Fruit fly (Drosophila melanogaster) whole organism, embryonic: Measurements from ENCODE around the gene CG3841.
A peak's percentile ranks its signal among the peaks of the same experiment; 100 is the strongest.

Experiments used
- CG10959 ChIP-seq: fragments of 200-800 bp; sonication (Bioruptor generic); IDR thresholded peaks from 2 replicates; pipeline ENCODE4 v1.3.6; 2022; ENCODE audit warnings: missing biosample characterization, missing genetic modification characterization
- CG11093 ChIP-seq: fragments of 200-800 bp; sonication (Bioruptor generic); IDR thresholded peaks from 3 replicates; pipeline ENCODE4 v1.3.6; 2022; ENCODE audit warnings: missing biosample characterization, missing genetic modification characterization
- CG12071 ChIP-seq: fragments of 200-800 bp; sonication (Bioruptor generic); optimal IDR thresholded peaks from 3 replicates; lab custom pipeline; 2018; ENCODE audit warnings: missing biosample characterization, mild to moderate bottlenecking, missing genetic modification characterization
- CG12659 ChIP-seq: fragments of 200-800 bp; sonication (Bioruptor generic); optimal IDR thresholded peaks from 3 replicates; lab custom pipeline; 2017; ENCODE audit warnings: mild to moderate bottlenecking, missing biosample characterization, missing genetic modification reagents, missing genetic modification characterization
- CG14050 ChIP-seq: fragments of 200-800 bp; sonication (Bioruptor generic); IDR thresholded peaks from 3 replicates; pipeline ENCODE4 v1.3.6; 2022; ENCODE audit warnings: missing biosample characterization, missing genetic modification characterization
- CG14667 ChIP-seq: fragments of 200-800 bp; sonication (Bioruptor generic); IDR thresholded peaks from 2 replicates; pipeline ENCODE4 v1.3.6; 2022; ENCODE audit warnings: missing biosample characterization, missing genetic modification characterization
- CG14710 ChIP-seq: fragments of 200-800 bp; sonication (Bioruptor generic); optimal IDR thresholded peaks from 3 replicates; lab custom pipeline; 2019; ENCODE audit warnings: missing biosample characterization, mild to moderate bottlenecking, missing genetic modification characterization, moderate library complexity
- CG14860 ChIP-seq: fragments of 200-800 bp; sonication (Bioruptor generic); IDR thresholded peaks from 3 replicates; pipeline ENCODE4 v1.3.6; 2022; ENCODE audit warnings: missing biosample characterization, missing genetic modification characterization; ENCODE audit not compliant: partially characterized antibody
- CG1529 ChIP-seq: fragments of 200-800 bp; sonication (Bioruptor generic); optimal IDR thresholded peaks from 3 replicates; lab custom pipeline; 2018; ENCODE audit warnings: missing biosample characterization, missing genetic modification characterization
- CG1647 ChIP-seq: fragments of 200-800 bp; sonication (Bioruptor generic); optimal IDR thresholded peaks from 3 replicates; lab custom pipeline; 2016; ENCODE audit warnings: missing biosample characterization, missing genetic modification characterization
- CG1832 ChIP-seq: fragments of 200-800 bp; sonication (Bioruptor generic); optimal IDR thresholded peaks from 2 replicates; lab custom pipeline; 2017; ENCODE audit warnings: missing biosample characterization, mild to moderate bottlenecking, missing genetic modification characterization, inconsistent platforms
- CG30020 ChIP-seq: fragments of 200-800 bp; optimal IDR thresholded peaks from 2 replicates; lab custom pipeline; 2019; ENCODE audit warnings: missing biosample characterization, mild to moderate bottlenecking, missing genetic modification characterization, moderate library complexity
- CG4282 ChIP-seq: fragments of 200-800 bp; sonication (Bioruptor generic); optimal IDR thresholded peaks from 2 replicates; lab custom pipeline; 2016; ENCODE audit warnings: missing biosample characterization, missing genetic modification characterization
- CG4360 ChIP-seq: fragments of 200-800 bp; sonication (Bioruptor generic); IDR thresholded peaks from 2 replicates; pipeline ENCODE4 v1.3.6; 2022; ENCODE audit warnings: missing biosample characterization, missing genetic modification characterization
- CG4424 ChIP-seq: fragments of 200-800 bp; sonication (Bioruptor generic); optimal IDR thresholded peaks from 3 replicates; lab custom pipeline; 2016; ENCODE audit warnings: missing biosample characterization, missing genetic modification characterization
- CG4707 ChIP-seq: fragments of 200-800 bp; sonication (Bioruptor generic); optimal IDR thresholded peaks from 2 replicates; lab custom pipeline; 2018; ENCODE audit warnings: missing biosample characterization, mild to moderate bottlenecking, missing genetic modification characterization, moderate library complexity
- CG7786 ChIP-seq: fragments of 200-800 bp; sonication (Bioruptor generic); optimal IDR thresholded peaks from 2 replicates; lab custom pipeline; 2016; ENCODE audit warnings: missing biosample characterization, missing genetic modification characterization
- CG7839 ChIP-seq: fragments of 200-800 bp; sonication (Bioruptor generic); optimal IDR thresholded peaks from 3 replicates; lab custom pipeline; 2018; ENCODE audit warnings: missing biosample characterization, mild to moderate bottlenecking, missing genetic modification characterization, moderate library complexity
- CG8765 ChIP-seq: fragments of 200-800 bp; sonication (Bioruptor generic); IDR thresholded peaks from 2 replicates; pipeline ENCODE4 v1.3.6; 2022; ENCODE audit warnings: missing biosample characterization, missing genetic modification characterization
- Chrac-16 ChIP-seq: fragments of 200-800 bp; sonication (Bioruptor generic); optimal IDR thresholded peaks from 3 replicates; lab custom pipeline; 2016; ENCODE audit warnings: missing biosample characterization, missing genetic modification characterization
- CrebB ChIP-seq: fragments of 200-800 bp; sonication (Bioruptor generic); optimal IDR thresholded peaks from 3 replicates; lab custom pipeline; 2018; ENCODE audit warnings: missing biosample characterization, mild to moderate bottlenecking, missing genetic modification characterization
- Dek ChIP-seq: fragments of 200-800 bp; sonication (Bioruptor generic); optimal IDR thresholded peaks from 3 replicates; lab custom pipeline; 2019; ENCODE audit warnings: missing biosample characterization, mild to moderate bottlenecking, missing genetic modification characterization, moderate library complexity
- Dp ChIP-seq: fragments of 200-800 bp; sonication (Bioruptor generic); optimal IDR thresholded peaks from 2 replicates; lab custom pipeline; 2018; ENCODE audit warnings: missing biosample characterization, mild to moderate bottlenecking, missing genetic modification characterization, moderate library complexity
- ERR ChIP-seq: fragments of 200-800 bp; sonication (Bioruptor generic); optimal IDR thresholded peaks from 2 replicates; lab custom pipeline; 2016; ENCODE audit warnings: missing biosample characterization, missing genetic modification characterization
- Fer1 ChIP-seq: fragments of 200-800 bp; sonication (Bioruptor generic); optimal IDR thresholded peaks from 2 replicates; lab custom pipeline; 2017; ENCODE audit warnings: missing biosample characterization, mild to moderate bottlenecking, missing genetic modification characterization
- Pdp1 ChIP-seq, 2 experiments: fragments of 200-800 bp; sonication (Bioruptor generic); optimal IDR thresholded peaks; 3 replicates each; lab custom pipeline; 2016; ENCODE audit warnings: missing biosample characterization in 2 of 2, missing genetic modification characterization in 2 of 2, mild to moderate bottlenecking in 1 of 2, moderate library complexity in 1 of 2
- Scr ChIP-seq: fragments of 200-800 bp; sonication (Bioruptor generic); IDR thresholded peaks from 2 replicates; pipeline ENCODE4 v1.3.6; 2022; ENCODE audit warnings: missing biosample characterization, missing genetic modification characterization; ENCODE audit not compliant: partially characterized antibody
- ato ChIP-seq: fragments of 200-800 bp; sonication (Bioruptor generic); IDR thresholded peaks from 2 replicates; pipeline ENCODE4 v1.3.6; 2022; ENCODE audit warnings: missing biosample characterization, missing genetic modification characterization; ENCODE audit not compliant: partially characterized antibody
- chif ChIP-seq, 2 experiments: fragments of 200-800 bp; sonication (Bioruptor generic); optimal IDR thresholded peaks; 3 replicates each; lab custom pipeline; 2016; ENCODE audit warnings: missing biosample characterization in 2 of 2, missing genetic modification characterization in 2 of 2
- danr ChIP-seq: fragments of 200-800 bp; sonication (Bioruptor generic); IDR thresholded peaks from 2 replicates; pipeline ENCODE4 v1.3.6; 2022; ENCODE audit warnings: missing biosample characterization, missing genetic modification characterization
- fru ChIP-seq: fragments of >200 bp; optimal IDR thresholded peaks from 2 replicates; lab custom pipeline; 2017
- gcm ChIP-seq: fragments of 200-800 bp; sonication (Bioruptor generic); optimal IDR thresholded peaks from 2 replicates; lab custom pipeline; 2019; ENCODE audit warnings: missing biosample characterization, mild to moderate bottlenecking, missing genetic modification characterization, moderate library complexity
- grau ChIP-seq: fragments of 200-800 bp; optimal IDR thresholded peaks from 3 replicates; lab custom pipeline; 2019; ENCODE audit warnings: missing biosample characterization, mild to moderate bottlenecking, missing genetic modification characterization, moderate library complexity
- jigr1 ChIP-seq: fragments of 200-800 bp; sonication (Bioruptor generic); IDR thresholded peaks from 3 replicates; pipeline ENCODE4 v1.3.6; 2022; ENCODE audit warnings: missing biosample characterization, missing genetic modification characterization
- jumu ChIP-seq: fragments of 200-800 bp; sonication (Bioruptor generic); optimal IDR thresholded peaks from 3 replicates; lab custom pipeline; 2016; ENCODE audit warnings: missing biosample characterization, missing genetic modification characterization
- p53 ChIP-seq: fragments of 200-800 bp; sonication (Bioruptor generic); optimal IDR thresholded peaks from 2 replicates; lab custom pipeline; 2016; ENCODE audit warnings: missing biosample characterization, missing genetic modification characterization
- pfk ChIP-seq: fragments of 200-800 bp; sonication (Bioruptor generic); optimal IDR thresholded peaks from 2 replicates; lab custom pipeline; 2018; ENCODE audit warnings: missing biosample characterization, mild to moderate bottlenecking, missing genetic modification characterization, moderate library complexity
- pnt ChIP-seq: fragments of 200-800 bp; sonication (Bioruptor generic); optimal IDR thresholded peaks from 3 replicates; lab custom pipeline; 2016; ENCODE audit warnings: missing biosample characterization, missing genetic modification characterization
- prd ChIP-seq, 3 experiments: fragments of >200 bp in 2 of 3; fragments of 200-800 bp in 1 of 3; sonication (Bioruptor generic) in 1 of 3; optimal IDR thresholded peaks in 2 of 3; IDR thresholded peaks in 1 of 3; 2 replicates in 2 of 3; 3 replicates in 1 of 3; pipeline versions ENCODE4 v1.3.6 to Lab custom; 2017 to 2022; ENCODE audit warnings: missing biosample characterization in 1 of 3, missing genetic modification characterization in 1 of 3
- psq ChIP-seq: fragments of 200-800 bp; sonication (Bioruptor generic); optimal IDR thresholded peaks from 2 replicates; lab custom pipeline; 2017; ENCODE audit warnings: missing biosample characterization, missing genetic modification characterization
- slp2 ChIP-seq: fragments of 200-800 bp; sonication (Bioruptor generic); optimal IDR thresholded peaks from 2 replicates; lab custom pipeline; 2016; ENCODE audit warnings: missing biosample characterization, missing genetic modification characterization
- sqz ChIP-seq: fragments of 200-800 bp; sonication (Bioruptor generic); optimal IDR thresholded peaks from 3 replicates; lab custom pipeline; 2018; ENCODE audit warnings: missing biosample characterization, mild to moderate bottlenecking, missing genetic modification characterization
- ssp ChIP-seq: fragments of 200-800 bp; sonication (Bioruptor generic); IDR thresholded peaks from 2 replicates; pipeline ENCODE4 v1.3.6; 2022; ENCODE audit warnings: missing biosample characterization, missing genetic modification characterization
- stwl ChIP-seq: fragments of 200-800 bp; sonication (Bioruptor generic); optimal IDR thresholded peaks from 3 replicates; lab custom pipeline; 2018; ENCODE audit warnings: missing biosample characterization, mild to moderate bottlenecking, missing genetic modification characterization, moderate library complexity
- tll ChIP-seq, 2 experiments: fragments of 200-800 bp in 1 of 2; fragments of >200 bp in 1 of 2; sonication (Bioruptor generic) in 1 of 2; optimal IDR thresholded peaks; 2 replicates each; lab custom pipeline; 2017 to 2019; ENCODE audit warnings: missing biosample characterization in 2 of 2, missing genetic modification characterization in 2 of 2, mild to moderate bottlenecking in 1 of 2, moderate library complexity in 1 of 2

Gene CG3841

dm6 chr2L:9568360-9569088 is 20.8 kb upstream of the CG3841 start, which contains the start of gene brwl (continued):
- peak; percentile 61; the same call in 1 of the 2 replicates for TF ChIP-seq ato (GFP tag; lab: Robert Waterston, UW)
- peak; percentile 90 for TF ChIP-seq CG4707 (GFP tag; lab: Kevin White, UChicago)
- TF ChIP-seq Chrac-16, result peak; percentile 99
- TF ChIP-seq chif (GFP tag; optimal IDR thresholded peaks at IDR 0.05; lab: Kevin White, UChicago), result peak; percentile 99
- TF ChIP-seq CG4424, result peak; percentile 99
- TF ChIP-seq tll (GFP tag; optimal IDR thresholded peaks at IDR 0.05; lab: Kevin White, UChicago), result peak; percentile 52 to 89
- TF ChIP-seq p53, result peak; percentile 92
- TF ChIP-seq CG1647 (GFP tag; lab: Kevin White, UChicago), result peak; percentile 97
- TF ChIP-seq CG12659 (GFP tag; lab: Kevin White, UChicago), result peak; percentile 99
- peak; percentile 98 to 99 for TF ChIP-seq Pdp1 (GFP tag; optimal IDR thresholded peaks at IDR 0.05; lab: Kevin White, UChicago)
- peak; percentile 98 for TF ChIP-seq CG14667 (GFP tag; lab: Robert Waterston, UW)
- peak; percentile 99 for TF ChIP-seq danr
- peak; percentile 98 for TF ChIP-seq Dek (tag; lab: Kevin White, UChicago)
- peak; percentile 98 for TF ChIP-seq slp2
- peak; percentile 98 for TF ChIP-seq pnt (GFP tag; lab: Kevin White, UChicago)
- peak; percentile 98 for TF ChIP-seq CG1529 (GFP tag; lab: Kevin White, UChicago)
- TF ChIP-seq CG8765, result peak; percentile 92
- TF ChIP-seq Fer1 (GFP tag; lab: Kevin White, UChicago), result peak; percentile 99
- peak; percentile 98 for TF ChIP-seq sqz (GFP tag; lab: Kevin White, UChicago)
- peak; percentile 94 for TF ChIP-seq ssp (GFP tag; lab: Robert Waterston, UW)
- peak; percentile 98 for TF ChIP-seq grau (tag; lab: Kevin White, UChicago)

dm6 chr2L:9569131-9569530 is 20.1 kb upstream of the CG3841 start:
- TF ChIP-seq stwl (tag; lab: Kevin White, UChicago) (no peak), CG4360 (GFP tag; lab: Robert Waterston, UW) (peak; percentile 92)

dm6 chr2L:9569588-9570434 is 19.5 kb upstream of the CG3841 start:
- no peak for TF ChIP-seq CG1832 (GFP tag; lab: Kevin White, UChicago)
- peak; percentile 68 for TF ChIP-seq CG10959 (GFP tag; lab: Robert Waterston, UW)
- TF ChIP-seq CG7839 (tag; lab: Kevin White, UChicago), result peak; percentile 98
- TF ChIP-seq jumu (GFP tag; lab: Kevin White, UChicago), result peak; percentile 74
- peak; percentile 79 for TF ChIP-seq CG14050 (GFP tag; lab: Robert Waterston, UW)
- TF ChIP-seq CG12071 (GFP tag; lab: Kevin White, UChicago), result peak; percentile 82
- no peak for TF ChIP-seq ERR
- peak; percentile 86; the same call in 2 of the 3 replicates for TF ChIP-seq jigr1
- TF ChIP-seq Dp (GFP tag; lab: Kevin White, UChicago), result peak; percentile 27
- TF ChIP-seq CG7786, result peak; percentile 82
- TF ChIP-seq CG14710, result peak; percentile 93
- peak; percentile 99 for TF ChIP-seq gcm
- TF ChIP-seq CG30020 (tag; lab: Kevin White, UChicago), result peak; percentile 80
- peak; percentile 48 for TF ChIP-seq Scr (GFP tag; lab: Robert Waterston, UW)
- TF ChIP-seq psq (GFP tag; lab: Kevin White, UChicago), result peak; percentile 89
- TF ChIP-seq fru (lab: Kevin White, UChicago), result no peak
- TF ChIP-seq prd (optimal IDR thresholded peaks at IDR 0.05; lab: Kevin White, UChicago), result no peak
- TF ChIP-seq prd (GFP tag; IDR thresholded peaks at IDR 0.05; lab: Robert Waterston, UW), result peak; percentile 93
- no peak for TF ChIP-seq pfk (GFP tag; lab: Kevin White, UChicago)
- TF ChIP-seq CG4282, result peak; percentile 93
- peak; percentile 77 for TF ChIP-seq CG11093 (GFP tag; lab: Robert Waterston, UW)
- no peak; the same call in 2 of the 3 replicates for TF ChIP-seq CG14860 (GFP tag; lab: Robert Waterston, UW)
- peak; percentile 83 for TF ChIP-seq CrebB (tag; lab: Kevin White, UChicago)
